Worm (Caenorhabditis elegans): ENCODE results near the gene C03G5.14.
"Not testable (repeated sequence)": the region's sequence is repeated elsewhere in the genome, so short reads cannot be mapped to it uniquely, and the experiment has no call there.

C03G5.14 gene

ce11 chrX:8523000-8523399, 1.3 kb downstream of the C03G5.14 start:
- TF ChIP-seq pha-4 (tag; optimal IDR thresholded peaks at IDR 0.05) (no peak), mml-1 (tag; optimal IDR thresholded peaks at IDR 0.05) (no peak), nhr-12 (tag; optimal IDR thresholded peaks at IDR 0.05) (no peak), tbx-2 (tag; optimal IDR thresholded peaks at IDR 0.05) (no peak), lin-39 (tag; optimal IDR thresholded peaks at IDR 0.05) (no peak), fkh-10 (GFP tag; optimal IDR thresholded peaks at IDR 0.05) (no peak), mdl-1 (tag; optimal IDR thresholded peaks at IDR 0.05) (no peak), pqm-1 (tag; optimal IDR thresholded peaks at IDR 0.05) (no peak), nhr-11 (tag; optimal IDR thresholded peaks at IDR 0.05) (no peak), ztf-4 (tag; optimal IDR thresholded peaks at IDR 0.05) (no peak), ceh-16 (tag; optimal IDR thresholded peaks at IDR 0.05) (no peak), skn-1 (tag; optimal IDR thresholded peaks at IDR 0.05) (no peak)

- TF ChIP-seq zag-1 (tag; optimal IDR thresholded peaks at IDR 0.05) (no peak), pqm-1 (tag; optimal IDR thresholded peaks at IDR 0.05) (no peak), egl-27 (tag; optimal IDR thresholded peaks at IDR 0.05) (no peak), nhr-77 (tag; optimal IDR thresholded peaks at IDR 0.05) (no peak), ceh-28 (tag; optimal IDR thresholded peaks at IDR 0.05) (no peak)
Measured at ce11 chrX:8527950-8528349, 6.2 kb downstream of the C03G5.14 start, which contains the start of gene flp-5. flp-5 (plus strand) TSS chrX:8528250.

ce11 chrX:8535006-8535405, 13.3 kb downstream of the C03G5.14 start, which contains the start of gene nspc-1:
nspc-1 (minus strand) TSS chrX:8535106.
- TF ChIP-seq nhr-237, nhr-25, elt-2 (tag; optimal IDR thresholded peaks at IDR 0.05): not testable (repeated sequence)

ce11 chrX:8536791-8537190, 15.1 kb downstream of the C03G5.14 start, which contains the start of gene nspc-3:
nspc-3 (plus strand) TSS chrX:8537091.
- no peak for TF ChIP-seq zag-1 (tag; optimal IDR thresholded peaks at IDR 0.05)

ce11 chrX:8538262-8538776, 16.6 kb downstream of the C03G5.14 start, which contains the start of the genes nspc-4 and nspc-5:
nspc-4 (minus strand) TSS chrX:8538362.
nspc-5 (plus strand) TSS chrX:8538726.
- not testable (repeated sequence) for TF ChIP-seq nhr-28, nhr-237, aly-2 (tag; optimal IDR thresholded peaks at IDR 0.05)

ce11 chrX:8541562-8541961, 19.8 kb downstream of the C03G5.14 start, which contains the start of gene nspc-7:
nspc-7 (plus strand) TSS chrX:8541862.
- not testable (repeated sequence) for TF ChIP-seq ceh-9 (tag; optimal IDR thresholded peaks at IDR 0.05); unc-62 (GFP tag; optimal IDR thresholded peaks at IDR 0.05); ztf-4 (tag; optimal IDR thresholded peaks at IDR 0.05)

- TF ChIP-seq elt-2 (tag; optimal IDR thresholded peaks at IDR 0.05), result peak; percentile 91
- TF ChIP-seq ama-1 (optimal IDR thresholded peaks at IDR 0.05), result peak; percentile 69
- no peak for TF ChIP-seq nhr-11 (tag; optimal IDR thresholded peaks at IDR 0.05)
- TF ChIP-seq fkh-2 (tag; optimal IDR thresholded peaks at IDR 0.05), result no peak
- TF ChIP-seq nhr-77 (tag; optimal IDR thresholded peaks at IDR 0.05), result no peak
- peak; percentile 88 for TF ChIP-seq nfya-1 (tag; optimal IDR thresholded peaks at IDR 0.05; ENCODE audit: insufficient read depth)
- TF ChIP-seq nhr-67 (tag; optimal IDR thresholded peaks at IDR 0.05), result no peak
- peak; percentile 75 for TF ChIP-seq egl-27 (tag; optimal IDR thresholded peaks at IDR 0.05)
- TF ChIP-seq R02D3.7 (tag; optimal IDR thresholded peaks at IDR 0.05), result peak; percentile 28
- no peak for TF ChIP-seq elt-3 (tag; optimal IDR thresholded peaks at IDR 0.05)
- TF ChIP-seq tbx-2 (tag; optimal IDR thresholded peaks at IDR 0.05), result peak; percentile 61
- TF ChIP-seq ztf-4 (tag; optimal IDR thresholded peaks at IDR 0.05), result peak; percentile 35
- TF ChIP-seq hmg-11 (tag; optimal IDR thresholded peaks at IDR 0.05), result peak; percentile 75
- TF ChIP-seq nhr-76 (tag; optimal IDR thresholded peaks at IDR 0.05), result no peak
- peak; percentile 67 for TF ChIP-seq lsy-12 (tag; optimal IDR thresholded peaks at IDR 0.05)
- no peak for TF ChIP-seq nhr-28 (tag; optimal IDR thresholded peaks at IDR 0.05)
- TF ChIP-seq ceh-16 (tag; optimal IDR thresholded peaks at IDR 0.05), result no peak
- TF ChIP-seq nhr-43 (tag; optimal IDR thresholded peaks at IDR 0.05; ENCODE audit: poor library complexity, severe bottlenecking), result peak; percentile 57
- peak; percentile 91 for TF ChIP-seq nhr-25 (tag; optimal IDR thresholded peaks at IDR 0.05)
- peak; percentile 72 for TF ChIP-seq egl-5 (tag; optimal IDR thresholded peaks at IDR 0.05)
- TF ChIP-seq snpc-4 (tag; optimal IDR thresholded peaks at IDR 0.05), result peak; percentile 89
- TF ChIP-seq ceh-82 (tag; optimal IDR thresholded peaks at IDR 0.05), result no peak
- peak; percentile 67 for TF ChIP-seq pqm-1 (tag; optimal IDR thresholded peaks at IDR 0.05)
- TF ChIP-seq ceh-9 (tag; optimal IDR thresholded peaks at IDR 0.05), result no peak
- TF ChIP-seq ceh-28 (tag; optimal IDR thresholded peaks at IDR 0.05), result peak; percentile 65
- TF ChIP-seq elt-1 (tag; optimal IDR thresholded peaks at IDR 0.05), result peak; percentile 40
- no peak for TF ChIP-seq mml-1 (tag; optimal IDR thresholded peaks at IDR 0.05)
- peak; percentile 82 for TF ChIP-seq lin-39 (tag; optimal IDR thresholded peaks at IDR 0.05)
- peak; percentile 4 for TF ChIP-seq fkh-10 (GFP tag; optimal IDR thresholded peaks at IDR 0.05)
- peak; percentile 87 for TF ChIP-seq nhr-23 (tag; optimal IDR thresholded peaks at IDR 0.05)
Measured at ce11 chrX:8545971-8546442, 24.3 kb downstream of the C03G5.14 start, which contains the start of gene sdha-1. sdha-1 (minus strand) TSS chrX:8546021.

All from whole organism, L3 larva.